Worm (Caenorhabditis elegans) whole organism, L2 larva: ENCODE data around the gene Y41C4A.22.
A peak's percentile ranks its signal among the peaks of the same experiment; 100 is the strongest.

ENCODE experiments used
- C34F6.9 ChIP-seq: fragments of 150-350 bp; optimal IDR thresholded peaks from 2 replicates; lab custom pipeline; 2014; ENCODE audit warnings: missing biosample characterization, missing genetic modification characterization
- R02D3.7 ChIP-seq: fragments of 150-350 bp; optimal IDR thresholded peaks from 2 replicates; lab custom pipeline; 2014; ENCODE audit warnings: missing biosample characterization, missing genetic modification characterization
- Y55F3AM.14 ChIP-seq: fragments of 200-800 bp; sonication (Bioruptor generic); optimal IDR thresholded peaks from 2 replicates; lab custom pipeline; 2018; ENCODE audit warnings: mild to moderate bottlenecking, missing genetic modification characterization, missing compliant biosample characterization
- ZK546.5 ChIP-seq: sonication (generic microtip); optimal IDR thresholded peaks from 2 replicates; lab custom pipeline; 2017; ENCODE audit warnings: missing biosample characterization, missing genetic modification characterization
- alr-1 ChIP-seq: fragments of 150-350 bp; optimal IDR thresholded peaks from 2 replicates; lab custom pipeline; 2014; ENCODE audit warnings: missing biosample characterization, missing genetic modification characterization
- aly-2 ChIP-seq: fragments of 150-350 bp; optimal IDR thresholded peaks from 2 replicates; lab custom pipeline; 2014; ENCODE audit warnings: missing biosample characterization, missing genetic modification characterization
- blmp-1 ChIP-seq: sonication (generic microtip); optimal IDR thresholded peaks from 2 replicates; lab custom pipeline; 2017; ENCODE audit warnings: missing genetic modification characterization, mild to moderate bottlenecking, missing compliant biosample characterization, antibody characterized with exemption, moderate library complexity; ENCODE audit not compliant: insufficient read depth
- ceh-16 ChIP-seq: fragments of 150-350 bp; optimal IDR thresholded peaks from 2 replicates; lab custom pipeline; 2014; ENCODE audit warnings: missing biosample characterization, missing genetic modification characterization
- ceh-82 ChIP-seq: fragments of 150-350 bp; optimal IDR thresholded peaks from 2 replicates; lab custom pipeline; 2014; ENCODE audit warnings: missing biosample characterization, missing genetic modification characterization
- crh-2 ChIP-seq: sonication (generic microtip); optimal IDR thresholded peaks from 2 replicates; lab custom pipeline; 2017; ENCODE audit warnings: missing biosample characterization, missing genetic modification characterization
- egl-27 ChIP-seq: sonication (generic microtip); optimal IDR thresholded peaks from 3 replicates; lab custom pipeline; 2017; ENCODE audit warnings: missing biosample characterization, missing genetic modification reagents, missing genetic modification characterization
- elt-3 ChIP-seq: sonication (generic microtip); optimal IDR thresholded peaks from 2 replicates; lab custom pipeline; 2017; ENCODE audit warnings: missing biosample characterization, missing genetic modification characterization
- fos-1 ChIP-seq: fragments of 150-350 bp; optimal IDR thresholded peaks from 2 replicates; lab custom pipeline; 2014; ENCODE audit warnings: missing biosample characterization, missing genetic modification characterization
- gmeb-1 ChIP-seq: fragments of 150-350 bp; optimal IDR thresholded peaks from 2 replicates; lab custom pipeline; 2014; ENCODE audit warnings: missing biosample characterization, missing genetic modification characterization
- lin-11 ChIP-seq: fragments of 150-350 bp; sonication (generic microtip); optimal IDR thresholded peaks from 2 replicates; lab custom pipeline; 2014; ENCODE audit warnings: missing biosample characterization, missing genetic modification characterization, inconsistent platforms, mixed read lengths
- lin-39 ChIP-seq: fragments of 150-350 bp; optimal IDR thresholded peaks from 2 replicates; lab custom pipeline; 2014; ENCODE audit warnings: missing biosample characterization, missing genetic modification reagents, missing genetic modification characterization
- mab-5 ChIP-seq: fragments of 150-350 bp; optimal IDR thresholded peaks from 2 replicates; lab custom pipeline; 2014; ENCODE audit warnings: missing biosample characterization, missing genetic modification characterization
- mbf-1 ChIP-seq: sonication (generic microtip); optimal IDR thresholded peaks from 2 replicates; lab custom pipeline; 2017; ENCODE audit warnings: missing biosample characterization, missing genetic modification characterization
- mdl-1 ChIP-seq, 2 experiments: fragments of 150-350 bp in 1 of 2; sonication (generic microtip) in 1 of 2; optimal IDR thresholded peaks; 2 replicates each; lab custom pipeline; 2017; ENCODE audit warnings: missing biosample characterization in 2 of 2, missing genetic modification characterization in 2 of 2
- nhr-10 ChIP-seq: sonication (generic microtip); optimal IDR thresholded peaks from 2 replicates; lab custom pipeline; 2017; ENCODE audit warnings: missing biosample characterization, missing genetic modification characterization
- nhr-11 ChIP-seq: fragments of 150-350 bp; optimal IDR thresholded peaks from 2 replicates; lab custom pipeline; 2014; ENCODE audit warnings: missing biosample characterization, missing genetic modification characterization
- nhr-12 ChIP-seq: fragments of 150-350 bp; optimal IDR thresholded peaks from 2 replicates; lab custom pipeline; 2014; ENCODE audit warnings: missing biosample characterization, missing genetic modification characterization
- nhr-129 ChIP-seq: fragments of 150-350 bp; optimal IDR thresholded peaks from 2 replicates; lab custom pipeline; 2014; ENCODE audit warnings: missing biosample characterization, missing genetic modification characterization
- nhr-21 ChIP-seq: fragments of 150-350 bp; optimal IDR thresholded peaks from 2 replicates; lab custom pipeline; 2014; ENCODE audit warnings: missing biosample characterization, missing genetic modification characterization
- nhr-23 ChIP-seq: fragments of 150-350 bp; optimal IDR thresholded peaks from 2 replicates; lab custom pipeline; 2014; ENCODE audit warnings: missing biosample characterization, missing genetic modification reagents, missing genetic modification characterization
- nhr-237 ChIP-seq: fragments of 150-350 bp; optimal IDR thresholded peaks from 2 replicates; lab custom pipeline; 2014; ENCODE audit warnings: missing biosample characterization, missing genetic modification characterization
- nhr-6 ChIP-seq: fragments of 150-350 bp; optimal IDR thresholded peaks from 2 replicates; lab custom pipeline; 2014; ENCODE audit warnings: missing biosample characterization, missing genetic modification characterization
- nhr-77 ChIP-seq: fragments of 150-350 bp; optimal IDR thresholded peaks from 2 replicates; lab custom pipeline; 2014; ENCODE audit warnings: missing biosample characterization, missing genetic modification characterization
- peb-1 ChIP-seq: fragments of 150-350 bp; optimal IDR thresholded peaks from 2 replicates; lab custom pipeline; 2014; ENCODE audit warnings: missing biosample characterization, missing genetic modification characterization
- sem-4 ChIP-seq: fragments of 150-350 bp; optimal IDR thresholded peaks from 2 replicates; lab custom pipeline; 2014; ENCODE audit warnings: missing biosample characterization, missing genetic modification reagents, missing genetic modification characterization
- skn-1 ChIP-seq: sonication (generic microtip); optimal IDR thresholded peaks from 2 replicates; lab custom pipeline; 2017; ENCODE audit warnings: missing biosample characterization, missing genetic modification characterization
- sma-3 ChIP-seq: sonication (generic microtip); optimal IDR thresholded peaks from 2 replicates; lab custom pipeline; 2016; ENCODE audit warnings: missing genetic modification reagents, missing genetic modification characterization, missing compliant biosample characterization
- sma-9 ChIP-seq, 2 experiments: fragments of 150-350 bp in 1 of 2; sonication (generic microtip) in 1 of 2; optimal IDR thresholded peaks; 2 replicates each; lab custom pipeline; 2014 to 2016; ENCODE audit warnings: missing genetic modification characterization in 2 of 2, mild to moderate bottlenecking in 1 of 2, missing biosample characterization in 1 of 2, missing compliant biosample characterization in 1 of 2, missing genetic modification reagents in 1 of 2, moderate library complexity in 1 of 2
- snpc-4 ChIP-seq: fragments of 150-350 bp; optimal IDR thresholded peaks from 2 replicates; lab custom pipeline; 2014; ENCODE audit warnings: missing biosample characterization, missing genetic modification characterization
- unc-39 ChIP-seq: fragments of 150-350 bp; optimal IDR thresholded peaks from 2 replicates; lab custom pipeline; 2014; ENCODE audit warnings: missing biosample characterization, missing genetic modification characterization
- unc-62 ChIP-seq: fragments of 150-350 bp; optimal IDR thresholded peaks from 2 replicates; lab custom pipeline; 2014; ENCODE audit warnings: missing biosample characterization, missing genetic modification reagents, missing genetic modification characterization
- zag-1 ChIP-seq: fragments of 150-350 bp; optimal IDR thresholded peaks from 2 replicates; lab custom pipeline; 2014; ENCODE audit warnings: missing biosample characterization, missing genetic modification characterization
- ztf-4 ChIP-seq: fragments of 150-350 bp; optimal IDR thresholded peaks from 2 replicates; lab custom pipeline; 2014; ENCODE audit warnings: missing biosample characterization, missing genetic modification characterization

Y41C4A.22 gene

DNA sequence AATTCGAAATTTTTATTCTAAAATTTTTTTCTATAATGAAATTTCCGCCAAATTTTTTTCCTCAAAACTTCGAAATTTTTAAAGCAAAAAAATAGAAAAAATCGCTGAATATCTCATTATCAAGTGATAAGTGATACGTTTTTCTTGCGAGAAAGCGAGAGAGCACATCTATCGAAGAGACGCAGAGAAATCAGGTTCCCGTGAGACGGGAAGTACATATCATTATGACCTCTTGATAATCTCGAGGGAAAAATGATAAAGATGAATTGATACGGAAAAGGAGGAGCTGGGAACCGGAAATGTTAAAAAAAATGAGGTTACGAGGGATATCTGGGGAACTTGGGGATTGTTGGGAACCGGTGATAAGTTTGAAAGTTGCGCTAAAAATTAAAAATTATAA is 31.9 kb downstream of the Y41C4A.22 start:
- TF ChIP-seq nhr-237 (tag; lab: Kevin White, UChicago) (no peak), nhr-21 (tag; lab: Kevin White, UChicago) (peak; percentile 12), peb-1 (no peak), fos-1 (tag; lab: Kevin White, UChicago) (peak; percentile 21)

DNA sequence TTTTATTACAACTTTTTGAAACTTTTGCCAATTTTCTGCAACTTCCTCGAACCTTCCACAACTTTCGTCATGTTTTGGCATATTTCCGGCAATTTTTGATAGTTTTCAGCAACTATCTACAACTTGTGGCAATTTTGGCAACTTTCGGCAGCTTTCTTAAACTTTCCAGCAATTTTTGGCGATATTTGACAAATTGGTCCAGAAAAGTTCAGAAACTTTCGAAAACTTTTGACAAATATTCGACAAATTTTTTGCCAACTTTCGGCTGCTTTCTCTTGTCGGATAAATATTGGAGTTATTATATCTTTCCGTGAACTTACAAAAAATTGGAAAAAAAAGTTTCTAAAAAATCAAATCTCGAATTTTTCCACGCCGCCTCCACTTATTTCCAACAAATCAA is 35.2 kb downstream of the Y41C4A.22 start, which contains the start of gene Y41C4A.18:
Gene Y41C4A.18, plus strand, starts transcription at position 301 of the 400 bp plus-strand sequence.
- TF ChIP-seq nhr-23 (tag; lab: Kevin White, UChicago) (no peak), nhr-12 (no peak), nhr-10 (tag; lab: Kevin White, UChicago) (no peak), nhr-11 (tag; lab: Kevin White, UChicago) (no peak), crh-2 (tag; lab: Kevin White, UChicago) (no peak), peb-1 (no peak), nhr-77 (no peak)

DNA sequence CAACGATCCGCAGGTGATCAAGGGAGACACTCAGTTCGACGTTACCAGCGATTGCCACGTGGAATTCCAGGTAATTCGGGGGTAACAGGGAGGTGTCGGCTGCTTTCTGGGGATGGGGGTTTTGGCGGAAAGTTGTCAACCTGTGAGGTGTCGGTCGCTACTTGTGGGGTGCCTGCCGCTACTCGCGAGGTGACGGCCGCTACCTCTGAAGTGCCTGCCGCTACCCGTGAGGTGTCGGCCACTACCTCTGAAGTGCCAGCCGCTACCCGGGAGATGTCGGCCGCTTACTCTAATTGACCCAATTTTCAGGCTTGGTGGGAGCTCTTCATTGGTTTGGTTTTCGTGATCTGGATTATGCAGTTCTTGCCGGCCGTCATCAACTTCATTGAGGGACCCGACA is 35.8 kb downstream of the Y41C4A.22 start:
- TF ChIP-seq egl-27 (tag; lab: Kevin White, UChicago): no peak
- no peak for TF ChIP-seq ZK546.5 (tag; lab: Kevin White, UChicago)
- TF ChIP-seq sem-4 (tag; lab: Kevin White, UChicago): no peak
- TF ChIP-seq zag-1 (tag; lab: Kevin White, UChicago): no peak
- no peak for TF ChIP-seq ztf-4 (tag; lab: Kevin White, UChicago)
- TF ChIP-seq ceh-82: no peak

DNA sequence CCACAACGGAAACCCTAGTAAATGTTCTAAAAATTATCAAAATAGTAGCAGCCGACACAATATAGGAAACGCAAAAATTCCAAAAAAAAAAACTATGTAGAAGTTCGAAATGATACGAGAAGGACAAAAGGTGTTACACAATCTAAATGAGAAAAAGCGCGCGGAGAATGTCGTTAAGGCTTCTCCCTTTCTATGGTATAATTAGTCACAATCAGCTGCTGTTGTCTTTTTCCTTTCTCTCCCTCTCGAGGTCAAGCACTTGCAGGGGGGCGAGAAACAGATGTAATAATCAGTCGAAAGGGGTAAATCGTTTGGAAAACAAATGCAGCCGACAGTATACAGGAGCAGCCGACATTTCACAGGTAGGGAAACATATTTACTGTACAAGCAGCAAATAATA is 36.4 kb downstream of the Y41C4A.22 start:
- TF ChIP-seq mbf-1 (tag; lab: Kevin White, UChicago) (no peak), sem-4 (tag; lab: Kevin White, UChicago) (no peak), ZK546.5 (tag; lab: Kevin White, UChicago) (no peak), skn-1 (tag; lab: Kevin White, UChicago) (no peak), gmeb-1 (tag; lab: Kevin White, UChicago) (no peak), egl-27 (tag; lab: Kevin White, UChicago) (no peak), elt-3 (tag; lab: Kevin White, UChicago) (no peak), sma-3 (GFP tag; lab: Kevin White, UChicago) (no peak), unc-62 (GFP tag; lab: Kevin White, UChicago) (no peak), nhr-77 (no peak), nhr-21 (tag; lab: Kevin White, UChicago) (no peak), nhr-237 (tag; lab: Kevin White, UChicago) (no peak), blmp-1 (tag; lab: Kevin White, UChicago) (no peak), nhr-129 (no peak), C34F6.9 (no peak), fos-1 (tag; lab: Kevin White, UChicago) (no peak), ceh-16 (tag; lab: Kevin White, UChicago) (no peak)

DNA sequence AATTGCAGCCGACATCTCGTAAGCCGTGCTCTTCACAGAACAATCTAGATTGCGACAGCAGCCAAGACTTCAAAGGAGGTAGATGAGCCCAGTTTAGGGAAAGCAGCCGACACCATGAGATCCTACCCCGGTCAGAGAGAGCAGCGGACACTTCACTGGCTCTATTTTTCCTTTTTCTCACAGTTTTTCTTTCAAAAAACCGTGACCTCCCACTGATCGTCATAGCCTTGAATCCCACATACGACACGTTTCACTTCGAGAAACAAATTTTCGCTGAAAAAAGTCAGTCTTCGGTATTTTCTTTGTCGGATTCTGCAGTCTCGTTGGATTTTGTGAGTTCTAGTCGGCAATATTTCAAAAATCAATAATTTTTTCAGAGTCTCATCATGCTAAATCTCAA is 37.0 kb downstream of the Y41C4A.22 start, which contains the start of gene Y41C4A.21:
Gene Y41C4A.21, plus strand, starts transcription at position 301 of the 400 bp plus-strand sequence.
- no peak for TF ChIP-seq nhr-237 (tag; lab: Kevin White, UChicago)
- TF ChIP-seq sma-3 (GFP tag; lab: Kevin White, UChicago): no peak
- TF ChIP-seq lin-11 (tag; lab: Kevin White, UChicago): no peak
- TF ChIP-seq unc-39 (tag; lab: Kevin White, UChicago): no peak
- no peak for TF ChIP-seq sem-4 (tag; lab: Kevin White, UChicago)
- TF ChIP-seq crh-2 (tag; lab: Kevin White, UChicago): no peak
- no peak for TF ChIP-seq Y55F3AM.14 (GFP tag; lab: Kevin White, UChicago)
- TF ChIP-seq mdl-1 (tag; optimal IDR thresholded peaks at IDR 0.05; lab: Kevin White, UChicago): no peak
- no peak for TF ChIP-seq unc-62 (GFP tag; lab: Kevin White, UChicago)
- no peak for TF ChIP-seq lin-39 (tag; lab: Kevin White, UChicago)
- TF ChIP-seq ceh-16 (tag; lab: Kevin White, UChicago): no peak
- TF ChIP-seq nhr-12: no peak
- TF ChIP-seq nhr-21 (tag; lab: Kevin White, UChicago): no peak
- TF ChIP-seq alr-1 (tag; lab: Kevin White, UChicago): no peak

DNA sequence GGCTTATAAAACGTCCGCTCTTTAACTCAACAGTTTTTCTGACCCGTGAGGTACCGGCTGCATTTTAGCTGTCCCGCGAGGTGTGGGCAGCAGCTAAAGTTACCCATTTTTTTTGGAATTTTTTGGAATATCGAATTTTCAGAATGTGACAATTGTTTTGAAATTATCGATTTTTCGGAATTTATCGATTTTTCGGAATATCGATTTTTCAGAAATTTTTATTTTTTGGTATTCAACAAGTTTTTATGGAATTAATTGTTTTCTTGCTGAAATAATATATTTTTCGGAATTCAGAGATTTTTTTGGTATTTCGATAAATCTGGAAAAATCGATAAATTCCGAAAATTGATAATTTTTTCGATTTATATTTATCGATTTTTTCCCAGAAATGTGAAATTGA is 37.9 kb downstream of the Y41C4A.22 start:
- TF ChIP-seq aly-2 (tag; lab: Kevin White, UChicago): no peak
- no peak for TF ChIP-seq lin-11 (tag; lab: Kevin White, UChicago)
- no peak for TF ChIP-seq R02D3.7 (tag; lab: Kevin White, UChicago)
- TF ChIP-seq lin-39 (tag; lab: Kevin White, UChicago): no peak
- TF ChIP-seq mab-5: no peak
- no peak for TF ChIP-seq snpc-4 (tag; lab: Kevin White, UChicago)
- TF ChIP-seq mdl-1 (tag; optimal IDR thresholded peaks at IDR 0.05; lab: Kevin White, UChicago): no peak
- TF ChIP-seq mbf-1 (tag; lab: Kevin White, UChicago): no peak
- TF ChIP-seq nhr-10 (tag; lab: Kevin White, UChicago): no peak
- no peak for TF ChIP-seq unc-39 (tag; lab: Kevin White, UChicago)
- TF ChIP-seq sma-9 (GFP tag; optimal IDR thresholded peaks at IDR 0.05; lab: Kevin White, UChicago): no peak
- TF ChIP-seq sma-9 (tag; optimal IDR thresholded peaks at IDR 0.05; lab: Kevin White, UChicago): no peak
- TF ChIP-seq ZK546.5 (tag; lab: Kevin White, UChicago): no peak
- TF ChIP-seq crh-2 (tag; lab: Kevin White, UChicago): no peak
- TF ChIP-seq alr-1 (tag; lab: Kevin White, UChicago): no peak
- no peak for TF ChIP-seq sem-4 (tag; lab: Kevin White, UChicago)
- no peak for TF ChIP-seq skn-1 (tag; lab: Kevin White, UChicago)
- no peak for TF ChIP-seq nhr-12
- no peak for TF ChIP-seq nhr-6
- no peak for TF ChIP-seq peb-1
- no peak for TF ChIP-seq fos-1 (tag; lab: Kevin White, UChicago)
